Worm (Caenorhabditis elegans) whole organism, L1 larva: ENCODE results near the gene F21D9.1.

Experiments
- aly-2 ChIP-seq: fragments of 150-350 bp; optimal IDR thresholded peaks from 2 replicates; lab custom pipeline; 2014; ENCODE audit warnings: missing biosample characterization, missing genetic modification characterization
- blmp-1 ChIP-seq: fragments of 150-350 bp; optimal IDR thresholded peaks from 2 replicates; lab custom pipeline; 2014; ENCODE audit warnings: missing biosample characterization, missing genetic modification characterization
- fkh-10 ChIP-seq: sonication (generic microtip); optimal IDR thresholded peaks from 2 replicates; lab custom pipeline; 2017; ENCODE audit warnings: missing biosample characterization, missing genetic modification reagents, missing genetic modification characterization
- lir-3 ChIP-seq: sonication (generic microtip); optimal IDR thresholded peaks from 2 replicates; lab custom pipeline; 2016; ENCODE audit warnings: mild to moderate bottlenecking, missing genetic modification characterization, moderate library complexity, missing compliant biosample characterization; ENCODE audit not compliant: poor library complexity
- mdl-1 ChIP-seq, 2 experiments: fragments of 150-350 bp; optimal IDR thresholded peaks; 2 replicates each; lab custom pipeline; 2014 to 2017; ENCODE audit warnings: missing biosample characterization in 2 of 2, missing genetic modification characterization in 2 of 2, inconsistent platforms in 1 of 2
- mep-1 ChIP-seq: fragments of 150-350 bp; optimal IDR thresholded peaks from 2 replicates; lab custom pipeline; 2014; ENCODE audit warnings: missing biosample characterization, missing genetic modification characterization
- nhr-12 ChIP-seq: sonication (generic microtip); optimal IDR thresholded peaks from 2 replicates; lab custom pipeline; 2017; ENCODE audit warnings: missing biosample characterization, missing genetic modification characterization
- nhr-237 ChIP-seq: fragments of 150-350 bp; optimal IDR thresholded peaks from 2 replicates; lab custom pipeline; 2014; ENCODE audit warnings: missing biosample characterization, missing genetic modification characterization
- nhr-71 ChIP-seq: sonication (generic microtip); optimal IDR thresholded peaks from 2 replicates; lab custom pipeline; 2016; ENCODE audit warnings: mild to moderate bottlenecking, missing genetic modification characterization, moderate library complexity, missing compliant biosample characterization
- pqm-1 ChIP-seq: sonication (generic microtip); optimal IDR thresholded peaks from 3 replicates; lab custom pipeline; 2017; ENCODE audit warnings: missing biosample characterization, missing genetic modification characterization
- snpc-4 ChIP-seq: fragments of 150-350 bp; optimal IDR thresholded peaks from 2 replicates; lab custom pipeline; 2014; ENCODE audit warnings: missing biosample characterization, missing genetic modification characterization
- zip-4 ChIP-seq: fragments of 200-800 bp; sonication (Bioruptor generic); optimal IDR thresholded peaks from 2 replicates; lab custom pipeline; 2018; ENCODE audit warnings: mild to moderate bottlenecking, missing genetic modification characterization, moderate library complexity, missing compliant biosample characterization

DNA sequence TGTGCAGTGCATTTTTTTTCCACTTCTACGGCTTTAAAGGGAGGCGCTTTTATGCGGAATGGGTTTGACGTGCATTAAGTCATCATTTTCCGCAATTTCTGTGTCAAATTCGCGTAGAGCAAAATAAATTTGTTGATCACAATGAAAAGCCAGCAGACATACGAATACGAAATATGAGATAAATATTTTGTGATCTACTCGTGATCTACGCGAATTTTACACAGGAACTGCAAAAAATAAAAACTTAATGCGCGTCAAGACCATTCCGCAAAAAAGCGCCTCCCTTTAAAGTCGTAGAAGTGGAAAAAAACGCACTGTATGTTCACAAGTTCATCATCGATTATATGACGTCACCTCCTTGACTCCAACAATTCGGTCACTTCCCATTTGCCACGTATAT lies 47.1 kb downstream of the F21D9.1 start, which contains the start of gene C43D7.8:
- TF ChIP-seq pqm-1 (tag; lab: Kevin White, UChicago) (no peak), mep-1 (tag; lab: Kevin White, UChicago) (no peak), blmp-1 (tag; lab: Kevin White, UChicago) (no peak), mdl-1 (tag; optimal IDR thresholded peaks at IDR 0.05; lab: Kevin White, UChicago) (no peak), nhr-237 (tag; lab: Kevin White, UChicago) (no peak), aly-2 (no peak), lir-3 (tag; lab: Kevin White, UChicago) (no peak), nhr-12 (no peak), zip-4 (no peak), fkh-10 (GFP tag; lab: Kevin White, UChicago) (no peak), nhr-71 (tag; lab: Kevin White, UChicago) (no peak), snpc-4 (tag; lab: Kevin White, UChicago) (no peak)
